Worm (Caenorhabditis elegans) whole organism, L1 larva: ENCODE measurements around the gene R160.6.
A peak's percentile ranks its signal among the peaks of the same experiment; 100 is the strongest.

Experiments
- C04F5.9 ChIP-seq: sonication (generic microtip); optimal IDR thresholded peaks from 2 replicates; lab custom pipeline; 2016; ENCODE audit warnings: missing genetic modification characterization, missing compliant biosample characterization
- C16A3.4 ChIP-seq: fragments of 150-350 bp; optimal IDR thresholded peaks from 2 replicates; lab custom pipeline; 2014; ENCODE audit warnings: missing biosample characterization, missing genetic modification characterization
- aha-1 ChIP-seq: fragments of 150-350 bp; optimal IDR thresholded peaks from 2 replicates; lab custom pipeline; 2014; ENCODE audit warnings: missing biosample characterization, missing genetic modification characterization
- ama-1 ChIP-seq: fragments of 150-350 bp; optimal IDR thresholded peaks from 2 replicates; lab custom pipeline; 2014
- blmp-1 ChIP-seq: fragments of 150-350 bp; optimal IDR thresholded peaks from 2 replicates; lab custom pipeline; 2014; ENCODE audit warnings: missing biosample characterization, missing genetic modification characterization
- ceh-8 ChIP-seq: fragments of 200-800 bp; sonication (Bioruptor generic); optimal IDR thresholded peaks from 2 replicates; lab custom pipeline; 2018; ENCODE audit warnings: mild to moderate bottlenecking, missing genetic modification characterization, moderate library complexity, missing compliant biosample characterization
- ceh-82 ChIP-seq, 3 experiments: fragments of 150-350 bp in 1 of 3; sonication (generic microtip) in 2 of 3; optimal IDR thresholded peaks; 2 replicates each; lab custom pipeline; 2014 to 2017; ENCODE audit warnings: missing biosample characterization in 3 of 3, missing genetic modification characterization in 3 of 3
- ceh-88 ChIP-seq: fragments of 200-800 bp; sonication (Bioruptor generic); IDR thresholded peaks from 2 replicates; pipeline ENCODE4 v1.3.6; 2022; ENCODE audit warnings: missing genetic modification characterization, missing compliant biosample characterization
- ceh-90 ChIP-seq: sonication (generic microtip); optimal IDR thresholded peaks from 2 replicates; lab custom pipeline; 2016; ENCODE audit warnings: missing genetic modification characterization, missing compliant biosample characterization
- ces-1 ChIP-seq: fragments of 150-350 bp; optimal IDR thresholded peaks from 2 replicates; lab custom pipeline; 2014; ENCODE audit warnings: missing biosample characterization, missing genetic modification reagents, missing genetic modification characterization
- dpl-1 ChIP-seq, 3 experiments: fragments of 150-350 bp in 2 of 3; sonication (generic microtip) in 1 of 3; optimal IDR thresholded peaks; 2 replicates each; lab custom pipeline; 2014 to 2017; ENCODE audit warnings: missing biosample characterization in 3 of 3, missing genetic modification characterization in 3 of 3, missing genetic modification reagents in 3 of 3
- efl-1 ChIP-seq, 4 experiments: fragments of 150-350 bp; optimal IDR thresholded peaks in 3 of 4; peaks in 1 of 4; 1 replicate in 1 of 4; 2 replicates in 3 of 4; lab custom pipeline; 2014; ENCODE audit warnings: missing biosample characterization in 2 of 4, missing genetic modification characterization in 2 of 4, missing genetic modification reagents in 2 of 4
- efl-3 ChIP-seq: fragments of 200-800 bp; sonication (Bioruptor generic); optimal IDR thresholded peaks from 2 replicates; lab custom pipeline; 2018; ENCODE audit warnings: mild to moderate bottlenecking, missing genetic modification characterization, missing compliant biosample characterization
- elt-2 ChIP-seq: sonication (generic microtip); optimal IDR thresholded peaks from 2 replicates; lab custom pipeline; 2016; ENCODE audit warnings: missing genetic modification characterization, mild to moderate bottlenecking, inconsistent platforms, missing compliant biosample characterization, missing genetic modification reagents
- elt-3 ChIP-seq, 6 experiments: fragments of 150-350 bp in 1 of 6; sonication (generic microtip); optimal IDR thresholded peaks; 2 replicates each; lab custom pipeline; 2017 to 2018; ENCODE audit warnings: missing biosample characterization in 6 of 6, missing genetic modification characterization in 6 of 6, inconsistent platforms in 1 of 6
- fkh-4 ChIP-seq: sonication (generic microtip); optimal IDR thresholded peaks from 2 replicates; lab custom pipeline; 2016; ENCODE audit warnings: missing compliant biosample characterization, missing genetic modification characterization, borderline replicate concordance
- fos-1 ChIP-seq: fragments of 150-350 bp; optimal IDR thresholded peaks from 2 replicates; lab custom pipeline; 2014; ENCODE audit warnings: missing biosample characterization, missing genetic modification characterization
- hlh-17 ChIP-seq: fragments of 200-800 bp; sonication (Bioruptor generic); optimal IDR thresholded peaks from 2 replicates; lab custom pipeline; 2018; ENCODE audit warnings: missing genetic modification characterization, mild to moderate bottlenecking, missing compliant biosample characterization, moderate library complexity, borderline replicate concordance
- irx-1 ChIP-seq: sonication (generic microtip); optimal IDR thresholded peaks from 2 replicates; lab custom pipeline; 2016; ENCODE audit warnings: missing genetic modification characterization, missing compliant biosample characterization
- isw-1 ChIP-seq: fragments of 200-800 bp; sonication (Bioruptor generic); IDR thresholded peaks from 2 replicates; pipeline ENCODE4 v1.3.6; 2022; ENCODE audit warnings: missing genetic modification characterization, missing compliant biosample characterization
- lin-14 ChIP-seq: fragments of 200-800 bp; sonication (Bioruptor generic); optimal IDR thresholded peaks from 2 replicates; lab custom pipeline; 2018; ENCODE audit warnings: mild to moderate bottlenecking, missing genetic modification characterization, moderate library complexity, missing compliant biosample characterization
- lin-15B ChIP-seq: fragments of 150-350 bp; sonication (generic microtip); optimal IDR thresholded peaks from 3 replicates; lab custom pipeline; 2014; ENCODE audit warnings: missing biosample characterization, missing genetic modification characterization
- lin-39 ChIP-seq: fragments of 150-350 bp; optimal IDR thresholded peaks from 2 replicates; lab custom pipeline; 2014; ENCODE audit warnings: missing biosample characterization, missing genetic modification reagents, missing genetic modification characterization
- lsy-2 ChIP-seq, 2 experiments: fragments of 150-350 bp; optimal IDR thresholded peaks; 2 replicates each; lab custom pipeline; 2014; ENCODE audit warnings: missing biosample characterization in 2 of 2, missing genetic modification characterization in 2 of 2
- mab-9 ChIP-seq: fragments of 200-800 bp; sonication (Bioruptor generic); IDR thresholded peaks from 2 replicates; pipeline ENCODE4 v1.3.6; 2022; ENCODE audit warnings: missing genetic modification reagents, missing genetic modification characterization, missing compliant biosample characterization
- mdl-1 ChIP-seq, 2 experiments: fragments of 150-350 bp; optimal IDR thresholded peaks; 2 replicates each; lab custom pipeline; 2014 to 2017; ENCODE audit warnings: missing biosample characterization in 2 of 2, missing genetic modification characterization in 2 of 2, inconsistent platforms in 1 of 2
- mep-1 ChIP-seq: fragments of 150-350 bp; optimal IDR thresholded peaks from 2 replicates; lab custom pipeline; 2014; ENCODE audit warnings: missing biosample characterization, missing genetic modification characterization
- nhr-12 ChIP-seq: sonication (generic microtip); optimal IDR thresholded peaks from 2 replicates; lab custom pipeline; 2017; ENCODE audit warnings: missing biosample characterization, missing genetic modification characterization
- nhr-237 ChIP-seq: fragments of 150-350 bp; optimal IDR thresholded peaks from 2 replicates; lab custom pipeline; 2014; ENCODE audit warnings: missing biosample characterization, missing genetic modification characterization
- nhr-47 ChIP-seq: sonication (generic microtip); optimal IDR thresholded peaks from 2 replicates; lab custom pipeline; 2016; ENCODE audit warnings: mild to moderate bottlenecking, missing genetic modification characterization, moderate library complexity, missing compliant biosample characterization
- nhr-71 ChIP-seq: sonication (generic microtip); optimal IDR thresholded peaks from 2 replicates; lab custom pipeline; 2016; ENCODE audit warnings: mild to moderate bottlenecking, missing genetic modification characterization, moderate library complexity, missing compliant biosample characterization
- nhr-76 ChIP-seq: sonication (generic microtip); optimal IDR thresholded peaks from 2 replicates; lab custom pipeline; 2017; ENCODE audit warnings: missing biosample characterization, missing genetic modification characterization
- nhr-84 ChIP-seq: sonication (generic microtip); optimal IDR thresholded peaks from 2 replicates; lab custom pipeline; 2017; ENCODE audit warnings: missing biosample characterization, missing genetic modification characterization
- nhr-85 ChIP-seq: sonication (generic microtip); peaks from one replicate; lab custom pipeline; 2016; ENCODE audit warnings: missing genetic modification characterization, inconsistent platforms, missing compliant biosample characterization
- nhr-90 ChIP-seq: sonication (generic microtip); optimal IDR thresholded peaks from 2 replicates; lab custom pipeline; 2016; ENCODE audit warnings: mild to moderate bottlenecking, missing genetic modification characterization, missing compliant biosample characterization; ENCODE audit not compliant: poor library complexity
- pag-3 ChIP-seq: sonication (generic microtip); optimal IDR thresholded peaks from 2 replicates; lab custom pipeline; 2017; ENCODE audit warnings: missing genetic modification characterization, mild to moderate bottlenecking, missing compliant biosample characterization, antibody characterized with exemption, borderline replicate concordance; ENCODE audit not compliant: insufficient read depth
- pax-3 ChIP-seq: fragments of 200-800 bp; sonication (Bioruptor generic); optimal IDR thresholded peaks from 2 replicates; lab custom pipeline; 2018; ENCODE audit warnings: mild to moderate bottlenecking, missing genetic modification characterization, moderate library complexity, missing compliant biosample characterization
- skn-1 ChIP-seq: fragments of 150-350 bp; optimal IDR thresholded peaks from 2 replicates; lab custom pipeline; 2014; ENCODE audit warnings: missing biosample characterization, missing genetic modification characterization
- snpc-4 ChIP-seq: fragments of 150-350 bp; optimal IDR thresholded peaks from 2 replicates; lab custom pipeline; 2014; ENCODE audit warnings: missing biosample characterization, missing genetic modification characterization
- sptf-1 ChIP-seq: fragments of 150-350 bp; optimal IDR thresholded peaks from 2 replicates; lab custom pipeline; 2014; ENCODE audit warnings: missing biosample characterization, missing genetic modification characterization
- sup-37 ChIP-seq: fragments of 200-800 bp; sonication (Bioruptor generic); optimal IDR thresholded peaks from 2 replicates; lab custom pipeline; 2018; ENCODE audit warnings: mild to moderate bottlenecking, missing genetic modification characterization, missing compliant biosample characterization
- tlp-1 ChIP-seq: fragments of 150-350 bp; optimal IDR thresholded peaks from 2 replicates; lab custom pipeline; 2014; ENCODE audit warnings: missing biosample characterization, missing genetic modification characterization
- unc-130 ChIP-seq: fragments of 150-350 bp; optimal IDR thresholded peaks from 2 replicates; lab custom pipeline; 2017; ENCODE audit warnings: missing biosample characterization, missing genetic modification characterization, inconsistent platforms
- unc-30 ChIP-seq: sonication (generic microtip); optimal IDR thresholded peaks from 2 replicates; lab custom pipeline; 2017; ENCODE audit warnings: missing biosample characterization, missing genetic modification characterization
- zip-4 ChIP-seq: fragments of 200-800 bp; sonication (Bioruptor generic); optimal IDR thresholded peaks from 2 replicates; lab custom pipeline; 2018; ENCODE audit warnings: mild to moderate bottlenecking, missing genetic modification characterization, moderate library complexity, missing compliant biosample characterization
- ztf-11 ChIP-seq, 2 experiments: sonication (generic microtip); optimal IDR thresholded peaks; 2 replicates each; lab custom pipeline; 2016 to 2017; ENCODE audit warnings: missing genetic modification characterization in 2 of 2, missing biosample characterization in 1 of 2, missing compliant biosample characterization in 1 of 2

Gene R160.6

DNA sequence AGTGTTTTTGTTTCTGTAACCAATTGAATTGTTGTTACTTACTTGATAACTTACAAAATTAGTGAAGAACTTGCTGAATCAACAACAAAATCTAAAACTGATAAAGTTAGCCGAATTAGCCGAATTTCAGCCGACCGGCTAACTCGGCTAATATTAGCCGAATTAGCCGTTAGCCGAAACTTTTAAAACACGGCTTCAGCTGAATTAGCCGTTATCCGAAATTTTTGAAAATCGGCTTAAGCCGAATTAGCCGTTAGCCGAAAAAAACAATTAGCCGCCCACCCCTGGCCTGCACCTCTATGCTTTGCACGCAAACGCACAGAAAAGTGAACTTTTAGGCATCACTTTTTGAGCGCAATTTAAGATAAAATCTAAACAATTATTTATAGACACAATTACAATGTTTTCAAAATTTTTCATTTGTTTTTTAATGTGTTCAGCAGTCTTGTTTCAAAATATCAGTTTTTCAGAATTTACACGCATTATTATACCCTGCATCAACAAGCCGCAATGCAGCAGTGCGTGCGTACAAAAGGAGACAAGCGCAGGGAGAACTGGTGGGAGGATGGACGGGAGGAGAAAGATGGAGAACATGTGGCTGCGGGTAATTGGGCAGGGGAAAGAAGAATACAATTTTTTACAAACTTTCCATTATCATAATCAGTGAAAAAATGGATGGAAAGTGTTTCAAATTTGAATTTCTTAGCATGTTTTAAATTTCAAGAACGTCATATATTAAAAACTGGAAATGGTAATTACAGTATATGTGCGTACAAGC, 22.2 kb upstream of the R160.6 start (continued):
- TF ChIP-seq efl-1 (optimal IDR thresholded peaks at IDR 0.05; lab: Kevin White, UChicago) = peak; percentile 47 to 54
- TF ChIP-seq efl-1 (GFP tag; optimal IDR thresholded peaks at IDR 0.05 in 1 of 2; lab: Kevin White, UChicago) = peak in 1 of 2 experiments; percentile 7
- TF ChIP-seq unc-130 (tag; lab: Kevin White, UChicago) = peak; percentile 7
- peak; percentile 6 for TF ChIP-seq fkh-4 (tag; lab: Kevin White, UChicago)
- no peak for TF ChIP-seq unc-30
- no peak for TF ChIP-seq ces-1 (GFP tag; lab: Kevin White, UChicago)
- peak; percentile 26 for TF ChIP-seq blmp-1
- 0 out of 2 replicates have a peak, but pooled peaks have one; percentile 40 for TF ChIP-seq ceh-88 (GFP tag; lab: Robert Waterston, UW)
- TF ChIP-seq mab-9 (GFP tag; lab: Robert Waterston, UW) = no peak
- peak; percentile 2 for TF ChIP-seq pax-3
- TF ChIP-seq nhr-71 (tag; lab: Kevin White, UChicago) = peak; percentile 74
- TF ChIP-seq pag-3 (tag; lab: Kevin White, UChicago) = no peak
- TF ChIP-seq elt-3 (tag; optimal IDR thresholded peaks at IDR 0.05; lab: Kevin White, UChicago) = peak in 3 of 6 experiments; percentile 34 to 73 (median 63)
- peak; percentile 40 for TF ChIP-seq nhr-237 (tag; lab: Kevin White, UChicago)
- peak; percentile 39 for TF ChIP-seq snpc-4 (tag; lab: Kevin White, UChicago)
- peak; percentile 45 for TF ChIP-seq irx-1 (tag; lab: Kevin White, UChicago)
- peak; percentile 77 for TF ChIP-seq C16A3.4 (tag; lab: Kevin White, UChicago)
- TF ChIP-seq isw-1 = peak; percentile 14
- peak; percentile 75 for TF ChIP-seq skn-1 (tag; lab: Kevin White, UChicago)
- TF ChIP-seq fos-1 (tag; lab: Kevin White, UChicago) = peak; percentile 46
- no peak for TF ChIP-seq ama-1 (lab: Kevin White, UChicago)
- no peak for TF ChIP-seq ceh-90 (tag; lab: Kevin White, UChicago)
- TF ChIP-seq nhr-76 = no peak
- TF ChIP-seq nhr-90 (tag; lab: Kevin White, UChicago) = peak; percentile 88
- TF ChIP-seq hlh-17 = no peak
- peak; percentile 29 for TF ChIP-seq sup-37 (GFP tag; lab: Kevin White, UChicago)
- peak in 1 of 2 experiments; percentile 53 for TF ChIP-seq ztf-11 (tag; optimal IDR thresholded peaks at IDR 0.05; lab: Kevin White, UChicago)
- peak; percentile 79 for TF ChIP-seq mep-1 (tag; lab: Kevin White, UChicago)
- peak; percentile 20 for TF ChIP-seq zip-4
- TF ChIP-seq mdl-1 (tag; optimal IDR thresholded peaks at IDR 0.05; lab: Kevin White, UChicago) = peak in 1 of 2 experiments; percentile 52
- no peak for TF ChIP-seq nhr-12 (tag; lab: Kevin White, UChicago)
- peak in 2 of 3 experiments; percentile 1 to 9 for TF ChIP-seq dpl-1 (GFP tag; optimal IDR thresholded peaks at IDR 0.05; lab: Kevin White, UChicago)
- peak; percentile 62 for TF ChIP-seq lin-39 (tag; lab: Kevin White, UChicago)
- no peak for TF ChIP-seq nhr-84 (tag; lab: Kevin White, UChicago)
- TF ChIP-seq ceh-82 (tag; optimal IDR thresholded peaks at IDR 0.05; lab: Kevin White, UChicago) = peak; percentile 53 to 80 (median 54)

DNA sequence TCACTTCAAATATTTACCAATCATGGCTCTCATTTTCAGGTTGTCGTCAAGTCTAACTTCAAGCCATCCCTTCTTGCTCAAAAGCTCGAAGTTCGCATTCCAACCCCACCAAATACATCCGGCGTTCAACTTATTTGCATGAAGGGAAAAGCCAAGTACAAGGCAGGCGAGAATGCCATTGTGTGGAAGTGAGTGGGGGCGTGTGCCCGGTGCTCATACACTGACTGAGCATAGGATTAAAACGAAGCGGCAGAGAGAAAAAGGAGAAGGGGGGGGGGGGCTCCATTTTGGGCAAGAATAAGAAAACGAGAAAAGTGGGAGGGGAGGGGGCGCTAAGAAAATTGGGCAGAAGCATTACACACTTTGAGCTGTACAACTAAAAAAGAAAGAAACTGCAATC, 18.7 kb upstream of the R160.6 start:
- TF ChIP-seq nhr-85 (tag; lab: Kevin White, UChicago) (no peak), lin-14 (GFP tag; lab: Kevin White, UChicago) (peak; percentile 63), fos-1 (tag; lab: Kevin White, UChicago) (no peak), tlp-1 (tag; lab: Kevin White, UChicago) (no peak), efl-3 (GFP tag; lab: Kevin White, UChicago) (no peak), sptf-1 (no peak), lin-15B (tag; lab: Kevin White, UChicago) (no peak), elt-2 (tag; lab: Kevin White, UChicago) (no peak), C04F5.9 (no peak), nhr-47 (no peak), ceh-82 (tag; optimal IDR thresholded peaks at IDR 0.05; lab: Kevin White, UChicago) (peak in 1 of 3 experiments; percentile 2), nhr-84 (tag; lab: Kevin White, UChicago) (no peak), ceh-8 (GFP tag; lab: Kevin White, UChicago) (no peak), lsy-2 (tag; optimal IDR thresholded peaks at IDR 0.05; lab: Kevin White, UChicago) (no peak), aha-1 (no peak), hlh-17 (no peak)
